Worm (Caenorhabditis elegans) whole organism, L1 larva: ENCODE data around the gene ZK512.1.

Experiments
- ama-1 ChIP-seq: fragments of 150-350 bp; optimal IDR thresholded peaks from 2 replicates; lab custom pipeline; 2014
- elt-3 ChIP-seq, 6 experiments: fragments of 150-350 bp in 1 of 6; sonication (generic microtip); optimal IDR thresholded peaks; 2 replicates each; lab custom pipeline; 2017 to 2018; ENCODE audit warnings: missing biosample characterization in 6 of 6, missing genetic modification characterization in 6 of 6, inconsistent platforms in 1 of 6
- lin-15B ChIP-seq: fragments of 150-350 bp; sonication (generic microtip); optimal IDR thresholded peaks from 3 replicates; lab custom pipeline; 2014; ENCODE audit warnings: missing biosample characterization, missing genetic modification characterization
- lsy-2 ChIP-seq, 2 experiments: fragments of 150-350 bp; optimal IDR thresholded peaks; 2 replicates each; lab custom pipeline; 2014; ENCODE audit warnings: missing biosample characterization in 2 of 2, missing genetic modification characterization in 2 of 2
- nhr-11 ChIP-seq: fragments of 150-350 bp; optimal IDR thresholded peaks from 2 replicates; lab custom pipeline; 2014; ENCODE audit warnings: missing biosample characterization, missing genetic modification characterization
- nhr-90 ChIP-seq: sonication (generic microtip); optimal IDR thresholded peaks from 2 replicates; lab custom pipeline; 2016; ENCODE audit warnings: mild to moderate bottlenecking, missing genetic modification characterization, missing compliant biosample characterization; ENCODE audit not compliant: poor library complexity
- pqm-1 ChIP-seq: sonication (generic microtip); optimal IDR thresholded peaks from 3 replicates; lab custom pipeline; 2017; ENCODE audit warnings: missing biosample characterization, missing genetic modification characterization
- skn-1 ChIP-seq: fragments of 150-350 bp; optimal IDR thresholded peaks from 2 replicates; lab custom pipeline; 2014; ENCODE audit warnings: missing biosample characterization, missing genetic modification characterization
- swsn-7 ChIP-seq: sonication (generic microtip); optimal IDR thresholded peaks from 2 replicates; lab custom pipeline; 2016; ENCODE audit warnings: missing genetic modification characterization, missing compliant biosample characterization
- tbx-2 ChIP-seq: sonication (generic microtip); optimal IDR thresholded peaks from 2 replicates; lab custom pipeline; 2016; ENCODE audit warnings: missing genetic modification characterization, missing compliant biosample characterization
- unc-30 ChIP-seq: sonication (generic microtip); optimal IDR thresholded peaks from 2 replicates; lab custom pipeline; 2017; ENCODE audit warnings: missing biosample characterization, missing genetic modification characterization
- unc-86 ChIP-seq: sonication (generic microtip); optimal IDR thresholded peaks from 2 replicates; lab custom pipeline; 2016; ENCODE audit warnings: missing genetic modification characterization, missing compliant biosample characterization

ce11 chrIII:9103643-9104042 lies 11.1 kb upstream of the ZK512.1 start, which contains the start of gene dos-1:
- TF ChIP-seq lin-15B (tag; lab: Kevin White, UChicago) = no peak
- TF ChIP-seq tbx-2 = no peak
- no peak for TF ChIP-seq elt-3 (tag; optimal IDR thresholded peaks at IDR 0.05; lab: Kevin White, UChicago)
- TF ChIP-seq nhr-90 (tag; lab: Kevin White, UChicago) = no peak
- TF ChIP-seq swsn-7 (tag; lab: Kevin White, UChicago) = no peak
- no peak for TF ChIP-seq unc-86
- no peak for TF ChIP-seq unc-30
- no peak for TF ChIP-seq skn-1 (tag; lab: Kevin White, UChicago)
- TF ChIP-seq lsy-2 (tag; optimal IDR thresholded peaks at IDR 0.05; lab: Kevin White, UChicago) = no peak
- no peak for TF ChIP-seq nhr-11 (tag; lab: Kevin White, UChicago)
- no peak for TF ChIP-seq pqm-1 (tag; lab: Kevin White, UChicago)
- no peak for TF ChIP-seq ama-1 (lab: Kevin White, UChicago)
